Fruit fly (Drosophila melanogaster): ENCODE measurements around the gene eff.

Gene eff

DNA sequence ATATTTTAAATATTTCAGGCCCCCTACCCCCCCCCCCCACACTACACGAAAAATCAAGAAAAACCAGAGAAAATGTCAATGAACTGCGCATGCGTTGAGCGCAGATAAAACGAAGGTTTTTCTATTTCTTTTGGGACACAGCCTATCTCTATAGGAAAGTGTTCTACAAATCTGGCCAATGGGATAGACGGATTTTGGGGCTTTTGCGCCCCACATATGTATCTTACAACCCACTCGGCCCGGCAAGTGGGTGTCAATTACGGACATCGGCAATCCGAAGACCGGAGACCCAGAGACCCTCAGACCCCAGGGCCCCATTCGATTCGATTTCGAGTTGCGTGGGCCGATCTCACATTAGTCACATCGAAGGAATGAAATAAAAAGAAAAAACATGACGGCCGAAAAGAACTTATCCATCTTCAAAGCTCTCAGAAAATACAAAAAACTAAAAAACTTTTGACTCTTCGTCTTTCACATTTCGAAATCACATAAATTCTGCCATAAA lies 31.6 kb downstream of the eff start:
- no peak for TF ChIP-seq CG34406 (GFP tag; optimal IDR thresholded peaks at IDR 0.05)
- TF ChIP-seq svp (GFP tag), result peak; percentile 30

dm6 chr3R:14708948-14709385 lies 32.2 kb downstream of the eff start:
- TF ChIP-seq Eip93F (GFP tag; optimal IDR thresholded peaks at IDR 0.05) (peak; percentile 42), Eip75B (GFP tag; optimal IDR thresholded peaks at IDR 0.05) (no peak), Smox (GFP tag; optimal IDR thresholded peaks at IDR 0.05) (no peak), CG16779 (tag; optimal IDR thresholded peaks at IDR 0.05) (peak; percentile 16), ss (GFP tag; optimal IDR thresholded peaks at IDR 0.05) (peak in 1 of 2 experiments; percentile 12), svp (GFP tag) (peak; percentile 91), CG6854 (GFP tag; optimal IDR thresholded peaks at IDR 0.05) (peak; percentile 25), fd85E (GFP tag; optimal IDR thresholded peaks at IDR 0.05) (no peak), fkh (GFP tag; optimal IDR thresholded peaks at IDR 0.05) (peak; percentile 87), CG3919 (GFP tag; optimal IDR thresholded peaks at IDR 0.05) (peak; percentile 3), vri (GFP tag; optimal IDR thresholded peaks at IDR 0.05) (peak; percentile 48), Sox14 (GFP tag; optimal IDR thresholded peaks at IDR 0.05) (no peak), Eip78C (GFP tag) (peak; percentile 80)

DNA sequence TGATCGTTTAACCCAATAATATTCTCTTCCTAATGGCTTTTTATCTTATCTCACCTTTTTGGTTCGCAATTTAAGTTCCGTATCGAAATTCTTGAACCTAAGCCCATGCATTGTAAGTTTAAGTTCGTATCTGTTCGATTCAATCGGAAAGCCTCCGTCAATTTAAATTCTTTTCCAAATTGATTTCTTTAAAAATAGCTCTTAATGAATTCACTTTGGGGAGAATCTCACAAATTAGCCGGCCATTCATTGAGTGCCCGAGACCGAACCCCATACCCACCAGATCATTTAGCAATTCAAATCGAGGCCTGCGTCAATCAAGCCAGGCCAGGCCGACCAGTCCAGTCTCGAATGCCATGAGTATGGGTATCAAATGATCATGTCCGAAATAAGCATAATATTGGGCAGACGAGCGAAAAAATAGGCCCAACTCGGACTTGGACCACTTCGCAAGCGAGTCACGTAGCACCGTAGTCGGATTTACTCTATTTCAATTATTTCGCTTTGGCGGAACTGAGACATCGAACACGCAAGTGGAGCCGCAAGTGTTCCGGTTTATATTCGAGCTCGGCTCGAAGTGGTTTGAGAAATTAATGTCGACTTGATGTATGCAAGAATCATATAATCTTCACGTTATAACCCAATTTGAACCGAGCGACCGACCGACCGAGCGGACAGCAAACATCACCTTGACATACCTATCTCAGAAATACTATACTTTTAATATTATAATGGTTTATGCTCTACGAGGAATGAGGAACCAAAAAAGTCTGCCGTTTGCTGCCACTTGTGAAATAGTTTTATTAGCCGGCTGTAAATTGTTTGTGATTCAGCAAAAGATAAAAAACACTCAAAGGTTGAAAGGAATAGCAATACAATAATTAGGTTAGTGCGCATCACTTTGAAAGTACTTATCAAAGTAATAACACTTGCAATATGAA lies 33.1 kb downstream of the eff start:
- no peak for TF ChIP-seq CG8119 (GFP tag; IDR thresholded peaks at IDR 0.05)
- no peak for TF ChIP-seq Eip75B (GFP tag; optimal IDR thresholded peaks at IDR 0.05)
- no peak for TF ChIP-seq CG6163 (GFP tag; IDR thresholded peaks at IDR 0.05)
- TF ChIP-seq OdsH (GFP tag; optimal IDR thresholded peaks at IDR 0.05), result no peak
- no peak for TF ChIP-seq vri (GFP tag; optimal IDR thresholded peaks at IDR 0.05)
- TF ChIP-seq CG6808 (GFP tag; optimal IDR thresholded peaks at IDR 0.05), result no peak
- no peak for TF ChIP-seq CG16779 (tag; optimal IDR thresholded peaks at IDR 0.05)
- TF ChIP-seq cyc (GFP tag; optimal IDR thresholded peaks at IDR 0.05), result no peak
- TF ChIP-seq Eip93F (GFP tag; optimal IDR thresholded peaks at IDR 0.05), result no peak

- TF ChIP-seq Sox102F (GFP tag; optimal IDR thresholded peaks at IDR 0.05) (peak; percentile 49), CG6792 (GFP tag; optimal IDR thresholded peaks at IDR 0.05) (peak; percentile 75), ss (GFP tag; optimal IDR thresholded peaks at IDR 0.05) (peak; percentile 2 to 25), cyc (GFP tag; optimal IDR thresholded peaks at IDR 0.05) (peak; percentile 69), Met (GFP tag; optimal IDR thresholded peaks at IDR 0.05) (peak; percentile 73), Hr39 (GFP tag; optimal IDR thresholded peaks at IDR 0.05) (peak; percentile 70), CG7368 (GFP tag; optimal IDR thresholded peaks at IDR 0.05) (peak; percentile 70), CG4318 (GFP tag; optimal IDR thresholded peaks at IDR 0.05) (peak; percentile 46), CG8632 (GFP tag; optimal IDR thresholded peaks at IDR 0.05) (peak; percentile 63), lz (GFP tag; optimal IDR thresholded peaks at IDR 0.05) (peak; percentile 66), Hr38 (GFP tag; optimal IDR thresholded peaks at IDR 0.05) (no peak), CG10631 (GFP tag; optimal IDR thresholded peaks at IDR 0.05) (peak; percentile 44), CG11294 (GFP tag; IDR thresholded peaks at IDR 0.05) (peak; percentile 56), dsx (GFP tag; optimal IDR thresholded peaks at IDR 0.05; ENCODE audit: poor library complexity, severe bottlenecking) (peak; percentile 13), topi (GFP tag; optimal IDR thresholded peaks at IDR 0.05) (peak; percentile 65), CG8319 (GFP tag; optimal IDR thresholded peaks at IDR 0.05) (peak; percentile 58), CG3032 (tag; optimal IDR thresholded peaks at IDR 0.05) (peak; percentile 10), pdm3 (GFP tag; optimal IDR thresholded peaks at IDR 0.05) (peak; percentile 77), Eip75B (GFP tag; optimal IDR thresholded peaks at IDR 0.05) (peak; percentile 62), CG31627 (GFP tag; optimal IDR thresholded peaks at IDR 0.05) (peak; percentile 72), Smox (GFP tag; optimal IDR thresholded peaks at IDR 0.05) (peak; percentile 58), CG6808 (GFP tag; optimal IDR thresholded peaks at IDR 0.05) (peak; percentile 34), acj6 (GFP tag; optimal IDR thresholded peaks at IDR 0.05) (peak; percentile 71), CG11762 (GFP tag; optimal IDR thresholded peaks at IDR 0.05; ENCODE audit: insufficient read depth) (peak; percentile 19), CG10669 (GFP tag; optimal IDR thresholded peaks at IDR 0.05) (peak; percentile 23), Eip78C (GFP tag) (peak; percentile 93), esn (GFP tag; optimal IDR thresholded peaks at IDR 0.05) (peak; percentile 75), CG34406 (GFP tag; optimal IDR thresholded peaks at IDR 0.05) (peak; percentile 72), CG9139 (GFP tag; optimal IDR thresholded peaks at IDR 0.05) (peak; percentile 17), Blimp-1 (GFP tag; optimal IDR thresholded peaks at IDR 0.05) (peak; percentile 40)
These were observed 34.3 kb downstream of the eff start for dm6 chr3R:14706860-14707259.
